Fruit fly (Drosophila melanogaster): Measurements from ENCODE around the gene CG9377.
A peak's percentile ranks its signal among the peaks of the same experiment; 100 is the strongest.

The CG9377 gene

dm6 chr2L:13370762-13371161 is 9.4 kb upstream of the CG9377 start, which contains the start of gene ND-B22 (continued):
- peak; percentile 32 for TF ChIP-seq CG3995 (GFP tag; optimal IDR thresholded peaks at IDR 0.05)
- no peak for TF ChIP-seq Stat92E (GFP tag; optimal IDR thresholded peaks at IDR 0.05)
- no peak for TF ChIP-seq CG2202 (tag; optimal IDR thresholded peaks at IDR 0.05)
- peak; percentile 37 for TF ChIP-seq bcd (GFP tag; optimal IDR thresholded peaks at IDR 0.05)
- no peak for TF ChIP-seq Hr39 (optimal IDR thresholded peaks at IDR 0.05)
- peak; percentile 39; the same call in 1 of the 2 replicates for TF ChIP-seq CG31441 (GFP tag; IDR thresholded peaks at IDR 0.05)
- TF ChIP-seq dmrt11E (tag; optimal IDR thresholded peaks at IDR 0.05), result peak; percentile 10
- TF ChIP-seq Oaz (GFP tag; IDR thresholded peaks at IDR 0.05), result no peak
- peak; percentile 12 for TF ChIP-seq zen (tag; optimal IDR thresholded peaks at IDR 0.05)
- TF ChIP-seq gsb-n (tag; optimal IDR thresholded peaks at IDR 0.05), result no peak
- TF ChIP-seq CG4707 (GFP tag; optimal IDR thresholded peaks at IDR 0.05), result no peak
- no peak for TF ChIP-seq MTF-1 (GFP tag; optimal IDR thresholded peaks at IDR 0.05; ENCODE audit: borderline replicate concordance)
- no peak for TF ChIP-seq fd64A (GFP tag; optimal IDR thresholded peaks at IDR 0.05)
- TF ChIP-seq klu (GFP tag; IDR thresholded peaks at IDR 0.05), result no peak
- TF ChIP-seq CG11398 (GFP tag; optimal IDR thresholded peaks at IDR 0.05), result no peak
- no peak for TF ChIP-seq CG9797 (GFP tag; optimal IDR thresholded peaks at IDR 0.05)
- no peak for TF ChIP-seq sd (tag; optimal IDR thresholded peaks at IDR 0.05)
- TF ChIP-seq chinmo (GFP tag; IDR thresholded peaks at IDR 0.05; ENCODE audit: partially characterized antibody), result no peak
- TF ChIP-seq Fer3 (tag; optimal IDR thresholded peaks at IDR 0.05), result peak; percentile 31
- TF ChIP-seq CG9727 (GFP tag; optimal IDR thresholded peaks at IDR 0.05), result no peak
- no peak for TF ChIP-seq chm (GFP tag; IDR thresholded peaks at IDR 0.05)
- 0 out of 2 replicates have a peak, but pooled peaks have one; percentile 22 for TF ChIP-seq ranshi (GFP tag; IDR thresholded peaks at IDR 0.05)
- TF ChIP-seq D19A (tag; optimal IDR thresholded peaks at IDR 0.05), result peak; percentile 27
- TF ChIP-seq Lpt (GFP tag; optimal IDR thresholded peaks at IDR 0.05), result no peak
- TF ChIP-seq CG6854 (GFP tag; optimal IDR thresholded peaks at IDR 0.05), result no peak
- TF ChIP-seq fru (optimal IDR thresholded peaks at IDR 0.05), result no peak
- no peak for TF ChIP-seq dimm (GFP tag; IDR thresholded peaks at IDR 0.05)
- no peak for TF ChIP-seq knrl (GFP tag; IDR thresholded peaks at IDR 0.05; ENCODE audit: partially characterized antibody)
- peak; percentile 39; the same call in 1 of the 3 replicates for TF ChIP-seq CG17361 (GFP tag; IDR thresholded peaks at IDR 0.05)
- no peak for TF ChIP-seq ken (GFP tag; IDR thresholded peaks at IDR 0.05)
- no peak for TF ChIP-seq CG17328 (GFP tag; IDR thresholded peaks at IDR 0.05)
- no peak for TF ChIP-seq Atf3 (GFP tag; optimal IDR thresholded peaks at IDR 0.05)
- TF ChIP-seq Drgx (GFP tag; IDR thresholded peaks at IDR 0.05), result no peak
- peak; percentile 68 for TF ChIP-seq NfI (GFP tag; optimal IDR thresholded peaks at IDR 0.05)
- TF ChIP-seq org-1 (GFP tag; optimal IDR thresholded peaks at IDR 0.05), result no peak
- TF ChIP-seq ewg (GFP tag; optimal IDR thresholded peaks at IDR 0.05), result peak; percentile 52
- TF ChIP-seq Nf-YA (GFP tag; IDR thresholded peaks at IDR 0.05), result no peak
- TF ChIP-seq gsb (GFP tag; IDR thresholded peaks at IDR 0.05), result no peak
- no peak for TF ChIP-seq CHES-1-like (GFP tag; optimal IDR thresholded peaks at IDR 0.05)
- TF ChIP-seq dan (GFP tag; IDR thresholded peaks at IDR 0.05), result no peak
- no peak for TF ChIP-seq gce (GFP tag; IDR thresholded peaks at IDR 0.05)
- no peak for TF ChIP-seq usp (GFP tag; optimal IDR thresholded peaks at IDR 0.05)
- TF ChIP-seq Mes4 (GFP tag; optimal IDR thresholded peaks at IDR 0.05), result no peak
- TF ChIP-seq wdn (GFP tag; IDR thresholded peaks at IDR 0.05), result peak; percentile 22; the same call in 1 of the 2 replicates
- TF ChIP-seq ara (GFP tag; IDR thresholded peaks at IDR 0.05), result peak; percentile 35; the same call in 1 of the 2 replicates
- TF ChIP-seq CG12155 (GFP tag; optimal IDR thresholded peaks at IDR 0.05), result peak; percentile 51
- peak; percentile 43 for TF ChIP-seq gem (tag; optimal IDR thresholded peaks at IDR 0.05)
- peak; percentile 36; the same call in 1 of the 2 replicates for TF ChIP-seq Ptx1 (GFP tag; IDR thresholded peaks at IDR 0.05)
- peak; percentile 36 for TF ChIP-seq CG13296 (GFP tag; optimal IDR thresholded peaks at IDR 0.05)
- TF ChIP-seq danr (GFP tag; IDR thresholded peaks at IDR 0.05), result no peak
- TF ChIP-seq kni (GFP tag; optimal IDR thresholded peaks at IDR 0.05), result no peak
- no peak for TF ChIP-seq kay (GFP tag; optimal IDR thresholded peaks at IDR 0.05)
- peak; percentile 58 for TF ChIP-seq mam (GFP tag; optimal IDR thresholded peaks at IDR 0.05)

Measured in whole organism, embryonic.